Fruit fly (Drosophila melanogaster): ENCODE data around the gene kug.

The kug gene

dm6 chr3L:19988891-19989290, 16.2 kb upstream of the kug start, which contains the start of gene Csas:
Gene Csas, minus strand, starts transcription at chr3L:19988991.
- no peak for TF ChIP-seq lz (GFP tag; optimal IDR thresholded peaks at IDR 0.05)
- peak; percentile 29; the same call in 1 of the 2 replicates for TF ChIP-seq CG15336 (GFP tag; IDR thresholded peaks at IDR 0.05)

- TF ChIP-seq CG6163 (GFP tag; IDR thresholded peaks at IDR 0.05): no peak
- TF ChIP-seq pdm3 (GFP tag; optimal IDR thresholded peaks at IDR 0.05): no peak
- TF ChIP-seq net (GFP tag; optimal IDR thresholded peaks at IDR 0.05): no peak
- no peak for TF ChIP-seq CG1621 (tag; optimal IDR thresholded peaks at IDR 0.05)
- TF ChIP-seq CG3032 (tag; optimal IDR thresholded peaks at IDR 0.05): no peak
- no peak for TF ChIP-seq achi (GFP tag; optimal IDR thresholded peaks at IDR 0.05)
- no peak for TF ChIP-seq CG4318 (GFP tag; optimal IDR thresholded peaks at IDR 0.05)
- TF ChIP-seq Gug (GFP tag; IDR thresholded peaks at IDR 0.05): no peak
- no peak for TF ChIP-seq CG3919 (GFP tag; optimal IDR thresholded peaks at IDR 0.05)
- TF ChIP-seq fkh (GFP tag; optimal IDR thresholded peaks at IDR 0.05): no peak
These were observed 14.0 kb upstream of the kug start, which contains the start of gene fln for dm6 chr3L:19991120-19991519. Gene fln, minus strand, starts transcription at chr3L:19991220.

dm6 chr3L:19991714-19992231, 13.3 kb upstream of the kug start, which contains the start of the genes CG7646 and Nca:
Gene CG7646, plus strand, starts transcription at chr3L:19991887.
Gene Nca, plus strand, starts transcription at chr3L:19991887.
- TF ChIP-seq CG31627 (GFP tag; optimal IDR thresholded peaks at IDR 0.05) (peak; percentile 15), Ets96B (tag; optimal IDR thresholded peaks at IDR 0.05) (no peak), fkh (GFP tag; optimal IDR thresholded peaks at IDR 0.05) (peak; percentile 73), Hr4 (GFP tag; optimal IDR thresholded peaks at IDR 0.05) (peak; percentile 1), lz (GFP tag; optimal IDR thresholded peaks at IDR 0.05) (peak; percentile 14), vri (GFP tag; optimal IDR thresholded peaks at IDR 0.05) (no peak)

- TF ChIP-seq CG32006 (GFP tag; optimal IDR thresholded peaks at IDR 0.05): no peak
- TF ChIP-seq dac (GFP tag; optimal IDR thresholded peaks at IDR 0.05): no peak
- no peak for TF ChIP-seq achi (GFP tag; optimal IDR thresholded peaks at IDR 0.05)
- no peak for TF ChIP-seq fd85E (GFP tag; optimal IDR thresholded peaks at IDR 0.05)
- TF ChIP-seq OdsH (GFP tag; optimal IDR thresholded peaks at IDR 0.05): no peak
- TF ChIP-seq CG6854 (GFP tag; optimal IDR thresholded peaks at IDR 0.05): no peak
- no peak for TF ChIP-seq ss (GFP tag; optimal IDR thresholded peaks at IDR 0.05)
- TF ChIP-seq Ets21C (GFP tag; optimal IDR thresholded peaks at IDR 0.05): no peak
- no peak for TF ChIP-seq Eip93F (GFP tag; optimal IDR thresholded peaks at IDR 0.05)
- TF ChIP-seq spab (GFP tag; optimal IDR thresholded peaks at IDR 0.05): no peak
- TF ChIP-seq CG6276 (GFP tag; optimal IDR thresholded peaks at IDR 0.05): no peak
These were observed 11.1 kb upstream of the kug start for dm6 chr3L:19994015-19994414.

dm6 chr3L:20000081-20000736, 4.9 kb upstream of the kug start, which contains the start of the genes Tom20 and Gabat:
Gene Tom20, plus strand, starts transcription at chr3L:20000644.
Gene Gabat, minus strand, starts transcription at chr3L:20000686.
- TF ChIP-seq Eip78C (GFP tag) (peak; percentile 68), CG16779 (tag; optimal IDR thresholded peaks at IDR 0.05) (no peak)

- TF ChIP-seq CG8119 (GFP tag; IDR thresholded peaks at IDR 0.05) (no peak), CG7368 (GFP tag; optimal IDR thresholded peaks at IDR 0.05) (no peak), Eip78C (GFP tag) (peak; percentile 26), CG6808 (GFP tag; optimal IDR thresholded peaks at IDR 0.05) (no peak), CG4318 (GFP tag; optimal IDR thresholded peaks at IDR 0.05) (no peak), salr (GFP tag; optimal IDR thresholded peaks at IDR 0.05) (no peak)
These were observed 4.0 kb upstream of the kug start for dm6 chr3L:20000878-20001640.

Data from whole organism, prepupa.